Worm (Caenorhabditis elegans) whole organism, late embryonic: ENCODE measurements around the gene C17G10.7.

Experiments
- ama-1 ChIP-seq: fragments of 150-350 bp; optimal IDR thresholded peaks from 2 replicates; lab custom pipeline; 2014
- ceh-2 ChIP-seq: sonication (generic microtip); optimal IDR thresholded peaks from 2 replicates; lab custom pipeline; 2016; ENCODE audit warnings: missing genotype, missing genetic modification characterization, missing compliant biosample characterization
- ceh-9 ChIP-seq: sonication (generic microtip); optimal IDR thresholded peaks from 2 replicates; lab custom pipeline; 2016; ENCODE audit warnings: mild to moderate bottlenecking, missing genetic modification characterization, inconsistent platforms, missing compliant biosample characterization
- che-1 ChIP-seq: sonication (generic microtip); optimal IDR thresholded peaks from 2 replicates; lab custom pipeline; 2016; ENCODE audit warnings: mild to moderate bottlenecking, missing genetic modification characterization, missing compliant biosample characterization
- dve-1 ChIP-seq: sonication (generic microtip); optimal IDR thresholded peaks from 2 replicates; lab custom pipeline; 2017; ENCODE audit warnings: antibody characterized with exemption, mild to moderate bottlenecking, missing genetic modification characterization, missing compliant biosample characterization
- fkh-10 ChIP-seq: fragments of 150-350 bp; optimal IDR thresholded peaks from 2 replicates; lab custom pipeline; 2014; ENCODE audit warnings: missing biosample characterization, missing genetic modification reagents, missing genetic modification characterization
- hlh-30 ChIP-seq: sonication (generic microtip); optimal IDR thresholded peaks from 2 replicates; lab custom pipeline; 2017; ENCODE audit warnings: antibody characterized with exemption, missing genetic modification characterization, missing compliant biosample characterization; ENCODE audit not compliant: insufficient read depth
- nfya-1 ChIP-seq: sonication (generic microtip); optimal IDR thresholded peaks from 2 replicates; lab custom pipeline; 2017; ENCODE audit warnings: missing genetic modification characterization, mild to moderate bottlenecking, missing compliant biosample characterization, antibody characterized with exemption, moderate library complexity
- nhr-11 ChIP-seq: fragments of 150-350 bp; optimal IDR thresholded peaks from 2 replicates; lab custom pipeline; 2014; ENCODE audit warnings: missing biosample characterization, missing genetic modification characterization
- pha-4 ChIP-seq: fragments of 150-350 bp; optimal IDR thresholded peaks from 2 replicates; lab custom pipeline; 2018; ENCODE audit warnings: missing biosample characterization, missing genetic modification reagents, missing genetic modification characterization
- unc-55 ChIP-seq: sonication (generic microtip); optimal IDR thresholded peaks from 2 replicates; lab custom pipeline; 2017; ENCODE audit warnings: missing biosample characterization, missing genetic modification reagents, missing genetic modification characterization

- TF ChIP-seq ceh-9 (tag; lab: Kevin White, UChicago) (no peak), unc-55 (GFP tag; lab: Kevin White, UChicago) (no peak), ceh-2 (tag; lab: Kevin White, UChicago) (no peak), che-1 (no peak), fkh-10 (GFP tag; lab: Kevin White, UChicago) (no peak), nfya-1 (no peak), hlh-30 (tag; lab: Kevin White, UChicago) (no peak), dve-1 (tag; lab: Kevin White, UChicago) (no peak), ama-1 (lab: Kevin White, UChicago) (no peak), nhr-11 (tag; lab: Kevin White, UChicago) (no peak), pha-4 (tag; lab: Kevin White, UChicago) (no peak)
These were observed 46.3 kb downstream of the C17G10.7 start, which contains the start of gene C17C3.3 for ce11 chrII:5561392-5561791.
